Fruit fly (Drosophila melanogaster): ENCODE results near the gene Rh7.
A peak's percentile ranks its signal among the peaks of the same experiment; 100 is the strongest.

The Rh7 gene

dm6 chr3L:12124975-12125374, 50.3 kb downstream of the Rh7 start, which contains the start of gene yps (continued):
- TF ChIP-seq Sox14 (GFP tag; optimal IDR thresholded peaks at IDR 0.05) (peak; percentile 67), CG3919 (GFP tag; optimal IDR thresholded peaks at IDR 0.05) (peak; percentile 94), achi (GFP tag; optimal IDR thresholded peaks at IDR 0.05) (peak; percentile 99), vri (GFP tag; optimal IDR thresholded peaks at IDR 0.05) (peak; percentile 91), ss (GFP tag; optimal IDR thresholded peaks at IDR 0.05) (peak; percentile 75 to 91), Eip93F (GFP tag; optimal IDR thresholded peaks at IDR 0.05) (peak; percentile 0), Hr4 (GFP tag; optimal IDR thresholded peaks at IDR 0.05) (peak; percentile 52), Lpt (GFP tag; optimal IDR thresholded peaks at IDR 0.05) (peak; percentile 4), CG11902 (GFP tag; optimal IDR thresholded peaks at IDR 0.05) (no peak), acj6 (GFP tag; optimal IDR thresholded peaks at IDR 0.05) (peak; percentile 83), Eip78C (GFP tag) (peak; percentile 95), CG16779 (tag; optimal IDR thresholded peaks at IDR 0.05) (peak; percentile 79), CG11762 (GFP tag; optimal IDR thresholded peaks at IDR 0.05; ENCODE audit: insufficient read depth) (peak; percentile 49), CG32006 (GFP tag; optimal IDR thresholded peaks at IDR 0.05) (no peak), esn (GFP tag; optimal IDR thresholded peaks at IDR 0.05) (peak; percentile 94), Ets21C (GFP tag; optimal IDR thresholded peaks at IDR 0.05) (peak; percentile 61), CG15336 (GFP tag; IDR thresholded peaks at IDR 0.05) (peak; percentile 46), dsx (GFP tag; optimal IDR thresholded peaks at IDR 0.05; ENCODE audit: poor library complexity, severe bottlenecking) (peak; percentile 54), svp (GFP tag) (peak; percentile 87), Sox15 (GFP tag; optimal IDR thresholded peaks at IDR 0.05) (no peak), topi (GFP tag; optimal IDR thresholded peaks at IDR 0.05) (peak; percentile 90), Hr39 (GFP tag; optimal IDR thresholded peaks at IDR 0.05) (peak; percentile 74), CG8319 (GFP tag; optimal IDR thresholded peaks at IDR 0.05) (peak; percentile 93), Smox (GFP tag; optimal IDR thresholded peaks at IDR 0.05) (peak; percentile 85), CG9139 (GFP tag; optimal IDR thresholded peaks at IDR 0.05) (peak; percentile 85), CG10669 (GFP tag; optimal IDR thresholded peaks at IDR 0.05) (peak; percentile 81), CG3032 (tag; optimal IDR thresholded peaks at IDR 0.05) (peak; percentile 70), Eip75B (GFP tag; optimal IDR thresholded peaks at IDR 0.05) (peak; percentile 89), CG6854 (GFP tag; optimal IDR thresholded peaks at IDR 0.05) (peak; percentile 97)

DNA sequence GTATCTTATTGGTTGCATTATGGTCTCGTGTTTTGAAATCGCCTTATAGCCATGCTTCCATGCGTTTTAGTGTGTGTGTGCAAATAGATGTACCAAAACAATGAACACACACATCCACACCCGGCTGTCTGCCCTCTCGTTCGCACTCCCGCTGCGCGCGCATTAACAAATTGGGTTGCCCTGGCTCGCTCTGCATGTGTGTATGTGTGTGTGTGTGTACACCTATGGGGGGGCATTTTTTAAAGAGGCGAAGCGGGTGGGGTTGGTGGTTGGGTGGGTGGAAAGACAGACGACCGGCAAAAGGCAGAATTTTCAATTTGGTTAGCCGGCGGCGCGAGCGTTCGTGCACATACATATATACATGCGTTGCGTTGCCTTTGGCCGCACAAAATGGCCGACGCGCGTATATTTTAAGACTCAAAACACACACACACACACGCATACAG, 51.1 kb downstream of the Rh7 start:
- TF ChIP-seq CG6854 (GFP tag; optimal IDR thresholded peaks at IDR 0.05) (peak; percentile 58), Smox (GFP tag; optimal IDR thresholded peaks at IDR 0.05) (no peak), dsx (GFP tag; optimal IDR thresholded peaks at IDR 0.05; ENCODE audit: poor library complexity, severe bottlenecking) (peak; percentile 37), CG16779 (tag; optimal IDR thresholded peaks at IDR 0.05) (peak; percentile 54), CG1621 (tag; optimal IDR thresholded peaks at IDR 0.05) (peak; percentile 29), CG6792 (GFP tag; optimal IDR thresholded peaks at IDR 0.05) (no peak), CG6276 (GFP tag; optimal IDR thresholded peaks at IDR 0.05) (no peak), cyc (GFP tag; optimal IDR thresholded peaks at IDR 0.05) (no peak), CG6163 (GFP tag; IDR thresholded peaks at IDR 0.05) (peak; percentile 53; the same call in 2 of the 3 replicates), CG8119 (GFP tag; IDR thresholded peaks at IDR 0.05) (0 out of 3 replicates have a peak, but pooled peaks have one; percentile 43), Eip78C (GFP tag) (peak; percentile 45), fd59A (GFP tag; optimal IDR thresholded peaks at IDR 0.05) (no peak), svp (GFP tag) (peak; percentile 60), fkh (GFP tag; optimal IDR thresholded peaks at IDR 0.05) (peak; percentile 95), CG15336 (GFP tag; IDR thresholded peaks at IDR 0.05) (peak; percentile 54; the same call in 1 of the 2 replicates), Hr39 (GFP tag; optimal IDR thresholded peaks at IDR 0.05) (no peak), CG3919 (GFP tag; optimal IDR thresholded peaks at IDR 0.05) (peak; percentile 21), vri (GFP tag; optimal IDR thresholded peaks at IDR 0.05) (peak; percentile 3), CG6808 (GFP tag; optimal IDR thresholded peaks at IDR 0.05) (peak; percentile 48), Eip93F (GFP tag; optimal IDR thresholded peaks at IDR 0.05) (peak; percentile 38), ss (GFP tag; optimal IDR thresholded peaks at IDR 0.05) (peak; percentile 62 to 64), CG34406 (GFP tag; optimal IDR thresholded peaks at IDR 0.05) (peak; percentile 20), Sox14 (GFP tag; optimal IDR thresholded peaks at IDR 0.05) (peak; percentile 51), Ets21C (GFP tag; optimal IDR thresholded peaks at IDR 0.05) (no peak)
